Worm (Caenorhabditis elegans) whole organism, L4 larva: Measurements from ENCODE around the gene cgp-1.

ENCODE experiments used
- F10B5.3 ChIP-seq: sonication (generic microtip); optimal IDR thresholded peaks from 2 replicates; lab custom pipeline; 2016; ENCODE audit warnings: mild to moderate bottlenecking, missing genetic modification characterization, missing compliant biosample characterization
- F26F4.8 ChIP-seq: fragments of 200-800 bp; sonication (Bioruptor generic); conservative IDR thresholded peaks from 2 replicates; pipeline ENCODE4 v1.3.6; 2022; ENCODE audit warnings: missing genetic modification characterization, missing compliant biosample characterization
- F44E2.7 ChIP-seq: fragments of 200-800 bp; sonication (Bioruptor generic); IDR thresholded peaks from 2 replicates; pipeline ENCODE4 v2.1.2; 2022; ENCODE audit warnings: missing genetic modification characterization, missing compliant biosample characterization
- F49E8.2 ChIP-seq: sonication (generic microtip); optimal IDR thresholded peaks from 2 replicates; lab custom pipeline; 2016; ENCODE audit warnings: missing compliant biosample characterization, mild to moderate bottlenecking, missing genetic modification characterization, borderline replicate concordance
- Y48G9A.11 ChIP-seq: fragments of 200-800 bp; sonication (Bioruptor generic); IDR thresholded peaks from 2 replicates; pipeline ENCODE4 v1.3.6; 2022; ENCODE audit warnings: missing genetic modification reagents, missing genetic modification characterization, missing compliant biosample characterization
- Y5F2A.4 ChIP-seq: fragments of 200-800 bp; sonication (Bioruptor generic); optimal IDR thresholded peaks from 2 replicates; lab custom pipeline; 2018; ENCODE audit warnings: mild to moderate bottlenecking, missing genetic modification characterization, missing compliant biosample characterization
- Y75B8A.6 ChIP-seq: fragments of 200-800 bp; sonication (Bioruptor generic); IDR thresholded peaks from 2 replicates; pipeline ENCODE4 v1.3.6; 2022; ENCODE audit warnings: missing genetic modification reagents, missing genetic modification characterization, missing compliant biosample characterization
- arid-1 ChIP-seq: fragments of 200-800 bp; sonication (Bioruptor generic); conservative IDR thresholded peaks from 2 replicates; pipeline ENCODE4 v1.3.6; 2022; ENCODE audit warnings: missing genetic modification reagents, missing genetic modification characterization, missing compliant biosample characterization
- ceh-20 ChIP-seq: fragments of 200-800 bp; sonication (Bioruptor generic); IDR thresholded peaks from 2 replicates; pipeline ENCODE4 v1.3.6; 2022; ENCODE audit warnings: missing genetic modification reagents, missing genetic modification characterization, missing compliant biosample characterization
- ceh-44 ChIP-seq: fragments of 200-800 bp; sonication (Bioruptor generic); IDR thresholded peaks from 2 replicates; pipeline ENCODE4 v1.3.6; 2022; ENCODE audit warnings: missing genetic modification reagents, missing genetic modification characterization, missing compliant biosample characterization
- ceh-62 ChIP-seq: sonication (generic microtip); optimal IDR thresholded peaks from 2 replicates; lab custom pipeline; 2017; ENCODE audit warnings: missing biosample characterization, missing genetic modification characterization
- daf-16 ChIP-seq, 3 experiments: sonication (generic microtip); optimal IDR thresholded peaks; 2 replicates each; lab custom pipeline; 2016 to 2017; ENCODE audit warnings: missing genetic modification characterization in 3 of 3, missing genetic modification reagents in 3 of 3, mild to moderate bottlenecking in 2 of 3, missing compliant biosample characterization in 2 of 3, missing biosample characterization in 1 of 3, moderate library complexity in 1 of 3
- dmd-6 ChIP-seq: fragments of 200-800 bp; sonication (Bioruptor generic); IDR thresholded peaks from 2 replicates; pipeline ENCODE4 v1.3.6; 2022; ENCODE audit warnings: missing genetic modification reagents, missing genetic modification characterization, missing compliant biosample characterization
- dpl-1 ChIP-seq: fragments of 150-350 bp; optimal IDR thresholded peaks from 2 replicates; lab custom pipeline; 2014; ENCODE audit warnings: missing biosample characterization, missing genetic modification reagents, missing genetic modification characterization
- duxl-1 ChIP-seq: sonication (generic microtip); optimal IDR thresholded peaks from 2 replicates; lab custom pipeline; 2016; ENCODE audit warnings: mild to moderate bottlenecking, missing genetic modification characterization, moderate library complexity, missing compliant biosample characterization; ENCODE audit not compliant: poor library complexity
- fkh-10 ChIP-seq: fragments of 150-350 bp; optimal IDR thresholded peaks from 2 replicates; lab custom pipeline; 2014; ENCODE audit warnings: missing biosample characterization, missing genetic modification reagents, missing genetic modification characterization
- fos-1 ChIP-seq: fragments of 150-350 bp; optimal IDR thresholded peaks from 2 replicates; lab custom pipeline; 2014; ENCODE audit warnings: missing biosample characterization, missing genetic modification characterization
- gei-8 ChIP-seq: fragments of 200-800 bp; sonication (Bioruptor generic); optimal IDR thresholded peaks from 2 replicates; lab custom pipeline; 2018; ENCODE audit warnings: mild to moderate bottlenecking, missing genetic modification characterization, missing compliant biosample characterization
- hmg-1.1 ChIP-seq: fragments of 200-800 bp; sonication (Bioruptor generic); IDR thresholded peaks from 2 replicates; pipeline ENCODE4 v1.3.6; 2022; ENCODE audit warnings: missing genetic modification reagents, missing genetic modification characterization, missing compliant biosample characterization
- jun-1 ChIP-seq: fragments of 150-350 bp; optimal IDR thresholded peaks from 2 replicates; lab custom pipeline; 2014; ENCODE audit warnings: missing biosample characterization, missing genetic modification reagents, missing genetic modification characterization
- lin-13 ChIP-seq: fragments of 150-350 bp; optimal IDR thresholded peaks from 2 replicates; lab custom pipeline; 2014; ENCODE audit warnings: missing biosample characterization, missing genetic modification reagents, missing genetic modification characterization
- lin-15B ChIP-seq: fragments of 150-350 bp; sonication (generic microtip); optimal IDR thresholded peaks from 3 replicates; lab custom pipeline; 2014; ENCODE audit warnings: missing biosample characterization, missing genetic modification characterization
- lin-29 ChIP-seq: fragments of 200-800 bp; sonication (Bioruptor generic); IDR thresholded peaks from 2 replicates; pipeline ENCODE4 v1.3.6; 2022; ENCODE audit warnings: missing genetic modification reagents, missing genetic modification characterization, missing compliant biosample characterization
- lin-39 ChIP-seq: fragments of 150-350 bp; optimal IDR thresholded peaks from 2 replicates; lab custom pipeline; 2014; ENCODE audit warnings: missing biosample characterization, missing genetic modification reagents, missing genetic modification characterization
- lsy-2 ChIP-seq, 2 experiments: fragments of 150-350 bp in 1 of 2; sonication (generic microtip) in 1 of 2; optimal IDR thresholded peaks; 2 replicates each; lab custom pipeline; 2014 to 2017; ENCODE audit warnings: missing biosample characterization in 2 of 2, missing genetic modification characterization in 2 of 2
- madf-5 ChIP-seq, 2 experiments: fragments of 200-800 bp; sonication (Bioruptor generic); IDR thresholded peaks; 2 replicates each; pipeline ENCODE4 v1.3.6; 2022; ENCODE audit warnings: missing compliant biosample characterization in 2 of 2, missing genetic modification characterization in 2 of 2
- madf-9 ChIP-seq: fragments of 200-800 bp; sonication (Bioruptor generic); conservative IDR thresholded peaks from 2 replicates; pipeline ENCODE4 v1.3.6; 2022; ENCODE audit warnings: missing genetic modification reagents, missing genetic modification characterization, missing compliant biosample characterization
- mep-1 ChIP-seq: fragments of 150-350 bp; sonication (generic microtip); optimal IDR thresholded peaks from 3 replicates; lab custom pipeline; 2014; ENCODE audit warnings: missing biosample characterization, missing genetic modification characterization
- mxl-2 ChIP-seq: fragments of 200-800 bp; sonication (Bioruptor generic); conservative IDR thresholded peaks from 2 replicates; pipeline ENCODE4 v1.3.6; 2022; ENCODE audit warnings: missing genetic modification reagents, missing genetic modification characterization, missing compliant biosample characterization
- nhr-10 ChIP-seq: fragments of 150-350 bp; optimal IDR thresholded peaks from 2 replicates; lab custom pipeline; 2014; ENCODE audit warnings: missing biosample characterization, missing genetic modification characterization
- nhr-102 ChIP-seq: sonication (generic microtip); optimal IDR thresholded peaks from 2 replicates; lab custom pipeline; 2016; ENCODE audit warnings: mild to moderate bottlenecking, missing genetic modification characterization, moderate library complexity, missing compliant biosample characterization
- nhr-11 ChIP-seq: fragments of 150-350 bp; optimal IDR thresholded peaks from 2 replicates; lab custom pipeline; 2014; ENCODE audit warnings: missing biosample characterization, missing genetic modification characterization
- nhr-25 ChIP-seq: sonication (generic microtip); optimal IDR thresholded peaks from 2 replicates; lab custom pipeline; 2017; ENCODE audit warnings: missing genetic modification characterization, mild to moderate bottlenecking, missing compliant biosample characterization, antibody characterized with exemption, moderate library complexity, borderline replicate concordance; ENCODE audit not compliant: insufficient read depth
- nhr-42 ChIP-seq: fragments of 200-800 bp; sonication (Bioruptor generic); IDR thresholded peaks from 2 replicates; pipeline ENCODE4 v1.3.6; 2022; ENCODE audit warnings: missing genetic modification characterization, missing compliant biosample characterization
- nhr-76 ChIP-seq: fragments of 150-350 bp; optimal IDR thresholded peaks from 2 replicates; lab custom pipeline; 2014; ENCODE audit warnings: missing biosample characterization, missing genetic modification characterization
- rbr-2 ChIP-seq: sonication (generic microtip); optimal IDR thresholded peaks from 2 replicates; lab custom pipeline; 2016; ENCODE audit warnings: missing genotype, missing genetic modification characterization, missing compliant biosample characterization
- saeg-2 ChIP-seq: fragments of 200-800 bp; sonication (Bioruptor generic); IDR thresholded peaks from 2 replicates; pipeline ENCODE4 v1.3.6; 2022; ENCODE audit warnings: missing genetic modification reagents, missing genetic modification characterization, missing compliant biosample characterization
- set-16 ChIP-seq: fragments of 200-800 bp; sonication (Bioruptor generic); IDR thresholded peaks from 2 replicates; pipeline ENCODE4 v1.3.6; 2022; ENCODE audit warnings: missing genetic modification reagents, missing genetic modification characterization, missing compliant biosample characterization
- skn-1 ChIP-seq: fragments of 150-350 bp; optimal IDR thresholded peaks from 2 replicates; lab custom pipeline; 2014; ENCODE audit warnings: missing biosample characterization, missing genetic modification characterization
- snpc-1.2 ChIP-seq: fragments of 200-800 bp; sonication (Bioruptor generic); IDR thresholded peaks from 2 replicates; pipeline ENCODE4 v1.3.6; 2022; ENCODE audit warnings: missing genetic modification reagents, missing genetic modification characterization, missing compliant biosample characterization
- spr-1 ChIP-seq: sonication (generic microtip); optimal IDR thresholded peaks from 2 replicates; lab custom pipeline; 2016; ENCODE audit warnings: mild to moderate bottlenecking, missing genetic modification characterization, missing compliant biosample characterization
- tra-1 ChIP-seq: fragments of 200-800 bp; sonication (Bioruptor generic); IDR thresholded peaks from 2 replicates; pipeline ENCODE4 v1.3.6; 2022; ENCODE audit warnings: missing genetic modification reagents, missing genetic modification characterization, missing compliant biosample characterization
- unc-130 ChIP-seq: sonication (generic microtip); optimal IDR thresholded peaks from 2 replicates; lab custom pipeline; 2016; ENCODE audit warnings: missing genetic modification reagents, missing genetic modification characterization, missing compliant biosample characterization
- unc-39 ChIP-seq: sonication (generic microtip); optimal IDR thresholded peaks from 2 replicates; lab custom pipeline; 2017; ENCODE audit warnings: missing biosample characterization, missing genetic modification characterization
- unc-62 ChIP-seq, 3 experiments: fragments of 150-350 bp in 1 of 3; sonication (generic microtip); optimal IDR thresholded peaks in 2 of 3; peaks in 1 of 3; 1 replicate in 1 of 3; 2 replicates in 2 of 3; lab custom pipeline; 2014 to 2017; ENCODE audit warnings: missing biosample characterization in 3 of 3, missing genetic modification characterization in 3 of 3, missing genetic modification reagents in 3 of 3, missing genotype in 1 of 3
- vab-7 ChIP-seq: fragments of 200-800 bp; sonication (Bioruptor generic); IDR thresholded peaks from 2 replicates; pipeline ENCODE4 v1.3.6; 2022; ENCODE audit warnings: missing genetic modification reagents, missing genetic modification characterization, missing compliant biosample characterization
- zag-1 ChIP-seq: fragments of 150-350 bp; optimal IDR thresholded peaks from 2 replicates; lab custom pipeline; 2014; ENCODE audit warnings: missing biosample characterization, missing genetic modification characterization
- zip-11 ChIP-seq: fragments of 200-800 bp; sonication (Bioruptor generic); IDR thresholded peaks from 2 replicates; pipeline ENCODE4 v1.3.6; 2022; ENCODE audit warnings: missing genetic modification characterization, missing compliant biosample characterization
- ztf-7 ChIP-seq: fragments of 150-350 bp; optimal IDR thresholded peaks from 2 replicates; lab custom pipeline; 2014; ENCODE audit warnings: missing biosample characterization, missing genetic modification characterization

The cgp-1 gene

ce11 chrV:116243-116642 is 6.3 kb downstream of the cgp-1 start (continued):
- no peak for TF ChIP-seq unc-130 (GFP tag; lab: Kevin White, UChicago)
- TF ChIP-seq set-16 (GFP tag; lab: Robert Waterston, UW) = peak; percentile 86
- TF ChIP-seq nhr-11 (tag; lab: Kevin White, UChicago) = no peak
- no peak for TF ChIP-seq duxl-1
- TF ChIP-seq vab-7 (GFP tag; lab: Robert Waterston, UW) = no peak
- peak in 1 of 2 experiments; percentile 45 for TF ChIP-seq unc-62 (GFP tag; optimal IDR thresholded peaks at IDR 0.05 in 1 of 2; lab: Kevin White, UChicago)
- no peak for TF ChIP-seq unc-62 (tag; optimal IDR thresholded peaks at IDR 0.05; lab: Kevin White, UChicago)
- TF ChIP-seq unc-39 = no peak
- no peak for TF ChIP-seq gei-8 (GFP tag; lab: Kevin White, UChicago)
- no peak for TF ChIP-seq zag-1
- no peak for TF ChIP-seq rbr-2 (tag; lab: Kevin White, UChicago)
- no peak for TF ChIP-seq ceh-44
- no peak for TF ChIP-seq madf-5 (GFP tag; IDR thresholded peaks at IDR 0.05; lab: Robert Waterston, UW)
- TF ChIP-seq jun-1 = no peak
- TF ChIP-seq F26F4.8 = no peak
- TF ChIP-seq nhr-25 (tag; lab: Kevin White, UChicago) = no peak
- TF ChIP-seq madf-9 (GFP tag; lab: Robert Waterston, UW) = no peak
- TF ChIP-seq ceh-62 (tag; lab: Kevin White, UChicago) = no peak
- TF ChIP-seq, all 104 proteins: peak for 4

- TF ChIP-seq F44E2.7 (GFP tag; lab: Robert Waterston, UW) (no peak), fkh-10 (GFP tag; lab: Kevin White, UChicago) (peak; percentile 42), lin-39 (tag; lab: Kevin White, UChicago) (no peak), ztf-7 (tag; lab: Kevin White, UChicago) (no peak), Y75B8A.6 (no peak), arid-1 (GFP tag; lab: Robert Waterston, UW) (no peak), dpl-1 (GFP tag; lab: Kevin White, UChicago) (peak; percentile 84), mep-1 (tag; lab: Kevin White, UChicago) (peak; percentile 78), snpc-1.2 (no peak), Y48G9A.11 (GFP tag; lab: Robert Waterston, UW) (peak; percentile 98), lin-29 (GFP tag; lab: Robert Waterston, UW) (no peak), duxl-1 (no peak), tra-1 (GFP tag; lab: Robert Waterston, UW) (no peak), lin-15B (tag; lab: Kevin White, UChicago) (peak; percentile 92), dmd-6 (GFP tag; lab: Robert Waterston, UW) (no peak), zip-11 (no peak), jun-1 (no peak), F49E8.2 (tag; lab: Kevin White, UChicago) (no peak), ceh-62 (tag; lab: Kevin White, UChicago) (no peak), unc-62 (GFP tag; optimal IDR thresholded peaks at IDR 0.05 in 1 of 2; lab: Kevin White, UChicago) (peak in 1 of 2 experiments; percentile 75), unc-62 (tag; optimal IDR thresholded peaks at IDR 0.05; lab: Kevin White, UChicago) (no peak), mxl-2 (GFP tag; lab: Robert Waterston, UW) (no peak), hmg-1.1 (GFP tag; lab: Robert Waterston, UW) (peak; percentile 50; the same call in 1 of the 2 replicates), nhr-10 (tag; lab: Kevin White, UChicago) (no peak), zag-1 (no peak), lsy-2 (tag; optimal IDR thresholded peaks at IDR 0.05; lab: Kevin White, UChicago) (no peak), ceh-20 (GFP tag; lab: Robert Waterston, UW) (no peak), madf-9 (GFP tag; lab: Robert Waterston, UW) (no peak), saeg-2 (GFP tag; lab: Robert Waterston, UW) (no peak), daf-16 (GFP tag; optimal IDR thresholded peaks at IDR 0.05; lab: Kevin White, UChicago) (no peak), daf-16 (tag; optimal IDR thresholded peaks at IDR 0.05; lab: Kevin White, UChicago) (peak; percentile 34), skn-1 (no peak), spr-1 (tag; lab: Kevin White, UChicago) (no peak), fos-1 (tag; lab: Kevin White, UChicago) (no peak), nhr-102 (tag; lab: Kevin White, UChicago) (no peak), nhr-42 (GFP tag; lab: Robert Waterston, UW) (no peak), lin-13 (GFP tag; lab: Kevin White, UChicago) (peak; percentile 64), nhr-76 (tag; lab: Kevin White, UChicago) (no peak), F10B5.3 (tag; lab: Kevin White, UChicago) (no peak), Y5F2A.4 (GFP tag; lab: Kevin White, UChicago) (no peak)
These were observed 18.1 kb downstream of the cgp-1 start, which contains the start of gene picd-1 for ce11 chrV:104474-104873. TSS of gene picd-1 (plus strand) at chrV:104825.
